Fruit fly (Drosophila melanogaster) whole organism, prepupa: ENCODE measurements around the gene betaTub65B.
A peak's percentile ranks its signal among the peaks of the same experiment; 100 is the strongest.

Experiments
- CG11762 ChIP-seq: fragments of 200-800 bp; sonication (Bioruptor generic); optimal IDR thresholded peaks from 3 replicates; lab custom pipeline; 2016; ENCODE audit warnings: missing biosample characterization, missing genetic modification characterization; ENCODE audit not compliant: insufficient read depth
- CG15336 ChIP-seq: fragments of 200-800 bp; sonication (Bioruptor generic); IDR thresholded peaks from 2 replicates; pipeline ENCODE4 v1.3.6; 2022; ENCODE audit warnings: missing biosample characterization, missing genetic modification characterization
- CG3919 ChIP-seq: fragments of 200-800 bp; sonication (Bioruptor generic); optimal IDR thresholded peaks from 3 replicates; lab custom pipeline; 2016; ENCODE audit warnings: missing biosample characterization, missing genetic modification characterization
- Eip78C ChIP-seq: fragments of 200-800 bp; sonication (Bioruptor generic); peaks from one replicate; lab custom pipeline; 2016; ENCODE audit warnings: missing biosample characterization, missing genetic modification characterization
- Hr39 ChIP-seq: fragments of 200-800 bp; sonication (Bioruptor generic); optimal IDR thresholded peaks from 2 replicates; lab custom pipeline; 2016; ENCODE audit warnings: missing biosample characterization, missing genetic modification characterization
- lz ChIP-seq: fragments of 200-800 bp; sonication (Bioruptor generic); optimal IDR thresholded peaks from 3 replicates; lab custom pipeline; 2016; ENCODE audit warnings: missing biosample characterization, missing genetic modification characterization

DNA sequence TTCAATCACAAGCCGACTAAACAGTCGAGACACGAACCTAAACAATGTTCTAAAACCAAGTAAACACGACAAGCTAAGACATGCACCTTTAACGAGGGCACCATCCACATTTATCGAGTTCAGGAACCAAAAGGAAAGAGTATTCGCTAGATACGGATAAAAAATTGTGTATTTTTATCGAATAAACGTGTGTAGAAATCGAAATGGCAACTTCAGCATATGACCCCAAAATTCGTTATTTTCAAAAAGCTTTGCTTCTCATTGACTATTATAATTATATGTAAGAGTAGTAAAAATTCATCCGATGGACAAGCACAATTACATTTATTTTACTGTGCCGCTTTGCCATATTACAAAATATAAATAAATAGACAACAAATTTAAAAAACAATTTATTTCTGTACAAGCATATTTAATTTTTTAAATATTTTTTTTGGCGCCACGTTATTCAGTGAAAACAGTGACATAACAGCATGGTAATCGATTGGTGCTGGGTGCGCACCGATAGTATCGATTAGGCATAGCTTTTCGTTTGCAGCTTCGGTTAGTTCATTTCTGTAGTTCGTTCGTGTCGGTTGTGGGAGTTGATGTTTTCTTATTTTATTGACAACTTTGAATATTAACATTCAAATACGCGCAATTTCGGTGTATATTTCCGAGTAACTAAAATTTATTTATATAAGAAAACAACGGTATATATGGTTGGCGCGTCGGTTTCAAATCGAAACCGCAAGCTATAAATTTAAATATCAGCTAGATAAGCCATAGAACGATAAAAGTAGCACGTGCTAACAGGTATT, 19.8 kb downstream of the betaTub65B start, which contains the start of gene MCU:
- TF ChIP-seq Hr39 (GFP tag; lab: Kevin White, UChicago) (no peak), lz (GFP tag; lab: Kevin White, UChicago) (no peak), CG15336 (no peak), Eip78C (GFP tag; lab: Kevin White, UChicago) (peak; percentile 15), CG3919 (no peak), CG11762 (GFP tag; lab: Kevin White, UChicago) (no peak)
